Fruit fly (Drosophila melanogaster) whole organism: Measurements from ENCODE around the gene capu.

ENCODE experiments used
- EcR ChIP-seq, 2 experiments: fragments of >200 bp; optimal IDR thresholded peaks; 2 replicates each; lab custom pipeline; 2017; ENCODE audit warnings: missing biosample characterization in 2 of 2, missing genetic modification characterization in 2 of 2, missing genetic modification reagents in 2 of 2
- pan ChIP-seq: fragments of >200 bp; optimal IDR thresholded peaks from 2 replicates; lab custom pipeline; 2017

DNA sequence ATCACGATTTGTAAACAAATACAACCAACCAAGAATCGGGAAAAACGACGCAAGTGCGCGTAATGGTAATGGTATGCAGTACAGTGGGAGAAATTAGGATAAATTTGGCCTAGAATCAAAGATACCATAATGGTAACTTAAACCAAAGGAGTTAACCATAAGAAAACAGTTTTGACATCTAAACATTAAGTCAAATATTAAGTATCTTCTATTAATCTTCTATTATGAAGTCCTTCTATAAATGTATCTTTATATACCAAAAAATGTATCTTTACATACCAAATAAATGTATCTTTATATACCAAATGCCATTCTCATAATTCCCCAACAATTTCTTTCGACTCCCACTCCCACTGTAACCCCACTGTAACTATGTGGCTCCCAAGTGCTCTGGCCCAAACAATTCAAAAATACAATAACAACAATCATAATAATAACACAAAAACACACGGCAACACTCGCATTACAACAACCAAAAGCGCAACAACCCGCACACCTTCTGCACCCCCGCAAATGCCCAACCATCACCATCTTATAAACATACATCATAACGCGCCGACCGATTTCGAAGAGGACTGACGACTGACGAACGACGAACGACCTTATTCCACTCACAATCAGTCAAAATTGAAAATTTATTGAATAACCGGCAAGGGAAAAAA, 47.0 kb downstream of the capu start:
- TF ChIP-seq pan (lab: Kevin White, UChicago) (no peak), EcR (GFP tag; optimal IDR thresholded peaks at IDR 0.05; lab: Kevin White, UChicago) (no peak)
